Worm (Caenorhabditis elegans) whole organism, late embryonic: ENCODE results near the gene F08G2.4.
"Not testable (repeated sequence)": the region's sequence is repeated elsewhere in the genome, so short reads cannot be mapped to it uniquely, and the experiment has no call there.

ENCODE experiments used
- C08G9.2 ChIP-seq: sonication (generic microtip); optimal IDR thresholded peaks from 2 replicates; lab custom pipeline; 2016; ENCODE audit warnings: mild to moderate bottlenecking, missing genetic modification characterization, moderate library complexity, missing compliant biosample characterization
- C38D4.7 ChIP-seq: fragments of 200-800 bp; sonication (Bioruptor generic); optimal IDR thresholded peaks from 2 replicates; lab custom pipeline; 2018; ENCODE audit warnings: mild to moderate bottlenecking, missing genetic modification characterization, moderate library complexity, missing compliant biosample characterization
- K02D7.2 ChIP-seq: sonication (generic microtip); optimal IDR thresholded peaks from 2 replicates; lab custom pipeline; 2017; ENCODE audit warnings: mild to moderate bottlenecking, missing genetic modification characterization, missing compliant biosample characterization
- K09A11.1 ChIP-seq: sonication (generic microtip); optimal IDR thresholded peaks from 2 replicates; lab custom pipeline; 2017; ENCODE audit warnings: antibody characterized with exemption, mild to moderate bottlenecking, missing genetic modification characterization, missing compliant biosample characterization; ENCODE audit not compliant: insufficient read depth
- T23F11.4 ChIP-seq: fragments of 200-800 bp; sonication (Bioruptor generic); optimal IDR thresholded peaks from 2 replicates; lab custom pipeline; 2018; ENCODE audit warnings: mild to moderate bottlenecking, missing genetic modification characterization, missing compliant biosample characterization
- ama-1 ChIP-seq: fragments of 150-350 bp; optimal IDR thresholded peaks from 2 replicates; lab custom pipeline; 2014
- ceh-14 ChIP-seq: sonication (generic microtip); optimal IDR thresholded peaks from 2 replicates; lab custom pipeline; 2016; ENCODE audit warnings: missing genotype, missing genetic modification characterization, missing compliant biosample characterization
- ceh-18 ChIP-seq: sonication (generic microtip); optimal IDR thresholded peaks from 2 replicates; lab custom pipeline; 2016; ENCODE audit warnings: missing genetic modification characterization, missing compliant biosample characterization
- ceh-2 ChIP-seq: sonication (generic microtip); optimal IDR thresholded peaks from 2 replicates; lab custom pipeline; 2016; ENCODE audit warnings: missing genotype, missing genetic modification characterization, missing compliant biosample characterization
- ceh-24 ChIP-seq: sonication (generic microtip); optimal IDR thresholded peaks from 2 replicates; lab custom pipeline; 2016; ENCODE audit warnings: mild to moderate bottlenecking, missing genetic modification characterization, missing compliant biosample characterization
- ceh-31 ChIP-seq: sonication (generic microtip); optimal IDR thresholded peaks from 2 replicates; lab custom pipeline; 2016; ENCODE audit warnings: missing genetic modification characterization, missing compliant biosample characterization
- ceh-34 ChIP-seq: sonication (generic microtip); optimal IDR thresholded peaks from 2 replicates; lab custom pipeline; 2016; ENCODE audit warnings: mild to moderate bottlenecking, missing genetic modification characterization, missing compliant biosample characterization
- ceh-45 ChIP-seq: fragments of 200-800 bp; sonication (Bioruptor generic); IDR thresholded peaks from 2 replicates; pipeline ENCODE4 v1.3.6; 2022; ENCODE audit warnings: missing genetic modification reagents, missing genetic modification characterization, missing compliant biosample characterization
- ceh-6 ChIP-seq: fragments of 200-800 bp; sonication (Bioruptor generic); optimal IDR thresholded peaks from 2 replicates; lab custom pipeline; 2018; ENCODE audit warnings: mild to moderate bottlenecking, missing genetic modification characterization, missing compliant biosample characterization
- che-1 ChIP-seq: sonication (generic microtip); optimal IDR thresholded peaks from 2 replicates; lab custom pipeline; 2016; ENCODE audit warnings: mild to moderate bottlenecking, missing genetic modification characterization, missing compliant biosample characterization
- elt-2 ChIP-seq: sonication (generic microtip); optimal IDR thresholded peaks from 2 replicates; lab custom pipeline; 2016; ENCODE audit warnings: missing genetic modification reagents, missing genetic modification characterization, missing compliant biosample characterization
- elt-4 ChIP-seq: sonication (generic microtip); optimal IDR thresholded peaks from 2 replicates; lab custom pipeline; 2016; ENCODE audit warnings: missing genetic modification characterization, missing compliant biosample characterization
- ets-4 ChIP-seq: sonication (generic microtip); optimal IDR thresholded peaks from 2 replicates; lab custom pipeline; 2016; ENCODE audit warnings: missing genetic modification characterization, missing compliant biosample characterization
- fax-1 ChIP-seq: sonication (generic microtip); optimal IDR thresholded peaks from 2 replicates; lab custom pipeline; 2016; ENCODE audit warnings: missing genotype, missing genetic modification characterization, missing compliant biosample characterization
- fkh-10 ChIP-seq: fragments of 150-350 bp; optimal IDR thresholded peaks from 2 replicates; lab custom pipeline; 2014; ENCODE audit warnings: missing biosample characterization, missing genetic modification reagents, missing genetic modification characterization
- hlh-13 ChIP-seq: fragments of 200-800 bp; sonication (Bioruptor generic); optimal IDR thresholded peaks from 2 replicates; lab custom pipeline; 2018; ENCODE audit warnings: mild to moderate bottlenecking, missing genetic modification characterization, missing compliant biosample characterization
- hlh-15 ChIP-seq: sonication (generic microtip); optimal IDR thresholded peaks from 2 replicates; lab custom pipeline; 2016; ENCODE audit warnings: missing genetic modification characterization, missing compliant biosample characterization
- hlh-30 ChIP-seq: sonication (generic microtip); optimal IDR thresholded peaks from 2 replicates; lab custom pipeline; 2017; ENCODE audit warnings: antibody characterized with exemption, missing genetic modification characterization, missing compliant biosample characterization; ENCODE audit not compliant: insufficient read depth
- hlh-6 ChIP-seq: sonication (generic microtip); optimal IDR thresholded peaks from 2 replicates; lab custom pipeline; 2016; ENCODE audit warnings: missing genotype, missing genetic modification characterization, missing compliant biosample characterization
- lim-6 ChIP-seq: sonication (generic microtip); optimal IDR thresholded peaks from 2 replicates; lab custom pipeline; 2016; ENCODE audit warnings: missing genetic modification characterization, missing compliant biosample characterization
- pat-9 ChIP-seq: fragments of 200-800 bp; sonication (Bioruptor generic); optimal IDR thresholded peaks from 2 replicates; lab custom pipeline; 2018; ENCODE audit warnings: mild to moderate bottlenecking, missing genetic modification characterization, moderate library complexity, missing compliant biosample characterization
- pax-1 ChIP-seq: fragments of 150-350 bp; optimal IDR thresholded peaks from 2 replicates; lab custom pipeline; 2014; ENCODE audit warnings: missing biosample characterization, missing genetic modification characterization
- pha-4 ChIP-seq: fragments of 150-350 bp; optimal IDR thresholded peaks from 2 replicates; lab custom pipeline; 2018; ENCODE audit warnings: missing biosample characterization, missing genetic modification reagents, missing genetic modification characterization
- pqm-1 ChIP-seq: sonication (generic microtip); optimal IDR thresholded peaks from 2 replicates; lab custom pipeline; 2016; ENCODE audit warnings: missing genetic modification characterization, missing compliant biosample characterization
- pros-1 ChIP-seq: fragments of 150-350 bp; optimal IDR thresholded peaks from 2 replicates; lab custom pipeline; 2014; ENCODE audit warnings: missing biosample characterization, missing genetic modification reagents, missing genetic modification characterization
- syd-9 ChIP-seq: sonication (generic microtip); optimal IDR thresholded peaks from 2 replicates; lab custom pipeline; 2016; ENCODE audit warnings: mild to moderate bottlenecking, missing genetic modification characterization, moderate library complexity, missing compliant biosample characterization
- tbx-2 ChIP-seq: sonication (generic microtip); optimal IDR thresholded peaks from 2 replicates; lab custom pipeline; 2016; ENCODE audit warnings: missing genetic modification characterization, missing compliant biosample characterization
- tbx-7 ChIP-seq: sonication (generic microtip); optimal IDR thresholded peaks from 2 replicates; lab custom pipeline; 2016; ENCODE audit warnings: missing genotype, missing genetic modification characterization, missing compliant biosample characterization
- ttx-3 ChIP-seq: sonication (generic microtip); optimal IDR thresholded peaks from 2 replicates; lab custom pipeline; 2016; ENCODE audit warnings: missing genetic modification reagents, missing genetic modification characterization, missing compliant biosample characterization
- unc-3 ChIP-seq, 2 experiments: fragments of 200-800 bp in 1 of 2; sonication (Bioruptor generic) in 1 of 2; sonication (generic microtip) in 1 of 2; conservative IDR thresholded peaks in 1 of 2; optimal IDR thresholded peaks in 1 of 2; 2 replicates each; pipeline versions ENCODE4 v1.3.6 to Lab custom; 2016 to 2022; ENCODE audit warnings: missing compliant biosample characterization in 2 of 2, missing genetic modification characterization in 2 of 2, missing genetic modification reagents in 1 of 2
- unc-42 ChIP-seq: sonication (generic microtip); optimal IDR thresholded peaks from 2 replicates; lab custom pipeline; 2016; ENCODE audit warnings: missing genotype, missing genetic modification characterization, missing compliant biosample characterization
- ztf-16 ChIP-seq: sonication (generic microtip); optimal IDR thresholded peaks from 2 replicates; lab custom pipeline; 2017; ENCODE audit warnings: missing genetic modification characterization, missing compliant biosample characterization

F08G2.4 gene

ce11 chrII:13834380-13835194 lies 4.2 kb downstream of the F08G2.4 start (continued):
- TF ChIP-seq T23F11.4 (GFP tag; lab: Kevin White, UChicago) (peak; percentile 83), ceh-31 (peak; percentile 77), ceh-34 (tag; lab: Kevin White, UChicago) (peak; percentile 65), hlh-15 (peak; percentile 67), tbx-7 (peak; percentile 33), tbx-2 (tag; lab: Kevin White, UChicago) (peak; percentile 77), pqm-1 (tag; lab: Kevin White, UChicago) (peak; percentile 29), pax-1 (tag; lab: Kevin White, UChicago) (peak; percentile 60), unc-42 (tag; lab: Kevin White, UChicago) (peak; percentile 80), fkh-10 (GFP tag; lab: Kevin White, UChicago) (no peak), ets-4 (tag; lab: Kevin White, UChicago) (peak; percentile 52), K02D7.2 (tag; lab: Kevin White, UChicago) (peak; percentile 54), K09A11.1 (tag; lab: Kevin White, UChicago) (no peak), unc-3 (GFP tag; conservative IDR thresholded peaks at IDR 0.05; lab: Robert Waterston, UW) (peak; percentile 87), unc-3 (tag; optimal IDR thresholded peaks at IDR 0.05; lab: Kevin White, UChicago) (peak; percentile 64), che-1 (tag; lab: Kevin White, UChicago) (peak; percentile 82), hlh-30 (peak; percentile 15), ceh-24 (peak; percentile 31), ceh-6 (GFP tag; lab: Kevin White, UChicago) (peak; percentile 58), elt-4 (tag; lab: Kevin White, UChicago) (no peak), fax-1 (tag; lab: Kevin White, UChicago) (peak; percentile 71), C38D4.7 (GFP tag; lab: Kevin White, UChicago) (peak; percentile 75), C08G9.2 (tag; lab: Kevin White, UChicago) (peak; percentile 61), ttx-3 (peak; percentile 73), ceh-18 (tag; lab: Kevin White, UChicago) (peak; percentile 64), pros-1 (tag; lab: Kevin White, UChicago) (peak; percentile 28), pat-9 (peak; percentile 77), elt-2 (tag; lab: Kevin White, UChicago) (peak; percentile 81), hlh-13 (GFP tag; lab: Kevin White, UChicago) (peak; percentile 84), pha-4 (tag; lab: Kevin White, UChicago) (no peak), ztf-16 (tag; lab: Kevin White, UChicago) (peak; percentile 65), syd-9 (tag; lab: Kevin White, UChicago) (peak; percentile 56), ama-1 (lab: Kevin White, UChicago) (no peak), ceh-45 (GFP tag; lab: Robert Waterston, UW) (peak; percentile 59; the same call in 1 of the 2 replicates), ceh-14 (peak; percentile 80), lim-6 (tag; lab: Kevin White, UChicago) (peak; percentile 25), ceh-2 (tag; lab: Kevin White, UChicago) (peak; percentile 70)

- not testable (repeated sequence) for TF ChIP-seq hlh-13 (GFP tag; lab: Kevin White, UChicago); hlh-15; hlh-6 (tag; lab: Kevin White, UChicago)
Measured at ce11 chrII:13835724-13836307, 5.4 kb downstream of the F08G2.4 start, which contains the start of gene ins-37. ins-37 (minus strand) TSS chrII:13836107.
